Worm (Caenorhabditis elegans): ENCODE results near the gene W07G4.5.
A peak's percentile ranks its signal among the peaks of the same experiment; 100 is the strongest.

The W07G4.5 gene

ce11 chrV:13043195-13043762, 4.5 kb upstream of the W07G4.5 start, which contains the start of gene lap-2 (continued):
- no peak for TF ChIP-seq B0261.1 (tag; optimal IDR thresholded peaks at IDR 0.05)
- no peak for TF ChIP-seq F57A8.1 (GFP tag; optimal IDR thresholded peaks at IDR 0.05)
- peak; percentile 72 for TF ChIP-seq atf-7 (tag; optimal IDR thresholded peaks at IDR 0.05)
- no peak for TF ChIP-seq snpc-4 (GFP tag; optimal IDR thresholded peaks at IDR 0.05)
- peak in 1 of 4 experiments; percentile 26 for TF ChIP-seq snpc-4 (tag; optimal IDR thresholded peaks at IDR 0.05)
- TF ChIP-seq dox-1 (GFP tag; IDR thresholded peaks at IDR 0.05): peak; percentile 52
- TF ChIP-seq Y56A3A.18 (GFP tag; IDR thresholded peaks at IDR 0.05): no peak
- no peak for TF ChIP-seq sea-2 (GFP tag; IDR thresholded peaks at IDR 0.05)
- peak; percentile 5 for TF ChIP-seq lin-40 (tag; optimal IDR thresholded peaks at IDR 0.05)
- TF ChIP-seq madf-10 (tag; optimal IDR thresholded peaks at IDR 0.05): peak; percentile 16
- no peak for TF ChIP-seq ztf-6 (GFP tag; IDR thresholded peaks at IDR 0.05)
- no peak for TF ChIP-seq lin-54 (GFP tag; optimal IDR thresholded peaks at IDR 0.05)
- no peak for TF ChIP-seq snpc-1.1 (tag; optimal IDR thresholded peaks at IDR 0.05; ENCODE audit: insufficient read depth)
- TF ChIP-seq madf-3 (GFP tag; IDR thresholded peaks at IDR 0.05): no peak
- no peak for TF ChIP-seq attf-6 (GFP tag; IDR thresholded peaks at IDR 0.05)
- TF ChIP-seq unc-130 (GFP tag; optimal IDR thresholded peaks at IDR 0.05): no peak
- TF ChIP-seq ceh-91 (GFP tag; IDR thresholded peaks at IDR 0.05): no peak
- no peak for TF ChIP-seq hlh-26 (GFP tag; conservative IDR thresholded peaks at IDR 0.05)
- TF ChIP-seq madf-8 (GFP tag; conservative IDR thresholded peaks at IDR 0.05): no peak
- no peak for TF ChIP-seq snpc-3.4 (tag; optimal IDR thresholded peaks at IDR 0.05)
- TF ChIP-seq lag-1 (GFP tag; IDR thresholded peaks at IDR 0.05): no peak
- no peak for TF ChIP-seq Y67H2A.10 (GFP tag; conservative IDR thresholded peaks at IDR 0.05)
- no peak for TF ChIP-seq F57C9.4 (tag; optimal IDR thresholded peaks at IDR 0.05)
- TF ChIP-seq nhr-90 (tag; optimal IDR thresholded peaks at IDR 0.05): peak; percentile 46
- no peak for TF ChIP-seq rcor-1 (GFP tag; IDR thresholded peaks at IDR 0.05)
- TF ChIP-seq ztf-28 (GFP tag; IDR thresholded peaks at IDR 0.05): no peak
- no peak for TF ChIP-seq F55B11.4 (tag; optimal IDR thresholded peaks at IDR 0.05; ENCODE audit: borderline replicate concordance, insufficient read depth)
- TF ChIP-seq ceh-58 (GFP tag; IDR thresholded peaks at IDR 0.05): no peak
- no peak for TF ChIP-seq egl-18 (GFP tag; IDR thresholded peaks at IDR 0.05)
- TF ChIP-seq B0035.1 (tag; optimal IDR thresholded peaks at IDR 0.05): no peak
- no peak for TF ChIP-seq F10E7.11 (tag; optimal IDR thresholded peaks at IDR 0.05)
- TF ChIP-seq athp-1 (tag; optimal IDR thresholded peaks at IDR 0.05): no peak
- no peak for TF ChIP-seq nfya-1 (tag; optimal IDR thresholded peaks at IDR 0.05; ENCODE audit: borderline replicate concordance, insufficient read depth)
- no peak for TF ChIP-seq repo-1 (tag; optimal IDR thresholded peaks at IDR 0.05)
- no peak for TF ChIP-seq F22D6.2 (tag; optimal IDR thresholded peaks at IDR 0.05)
- TF ChIP-seq egrh-3 (GFP tag; IDR thresholded peaks at IDR 0.05): no peak
- TF ChIP-seq Y53F4B.3 (GFP tag; IDR thresholded peaks at IDR 0.05): no peak
- TF ChIP-seq K12H6.12 (tag; optimal IDR thresholded peaks at IDR 0.05): no peak
- TF ChIP-seq bed-2 (GFP tag; IDR thresholded peaks at IDR 0.05): no peak
- no peak for TF ChIP-seq T07F8.4 (tag; optimal IDR thresholded peaks at IDR 0.05)
- no peak for TF ChIP-seq nhr-179 (tag; optimal IDR thresholded peaks at IDR 0.05)
- TF ChIP-seq attf-3 (GFP tag; conservative IDR thresholded peaks at IDR 0.05): no peak
- no peak for TF ChIP-seq somi-1 (GFP tag; optimal IDR thresholded peaks at IDR 0.05)
- TF ChIP-seq K11D2.4 (GFP tag; IDR thresholded peaks at IDR 0.05): 0 out of 2 replicates have a peak, but pooled peaks have one; percentile 33
- no peak for TF ChIP-seq mel-28 (tag; optimal IDR thresholded peaks at IDR 0.05; ENCODE audit: borderline replicate concordance)
- TF ChIP-seq F39B2.1 (GFP tag; IDR thresholded peaks at IDR 0.05): no peak
- no peak for TF ChIP-seq lin-26 (GFP tag; IDR thresholded peaks at IDR 0.05)
- no peak for TF ChIP-seq fkh-3 (tag; optimal IDR thresholded peaks at IDR 0.05)
